Fruit fly (Drosophila melanogaster) whole organism, embryonic: ENCODE measurements around the gene TFAM.

ENCODE experiments used
- Atf-2 ChIP-seq: fragments of 200-800 bp; sonication (Bioruptor generic); optimal IDR thresholded peaks from 2 replicates; lab custom pipeline; 2016; ENCODE audit warnings: missing biosample characterization, missing genetic modification characterization
- B-H2 ChIP-seq: fragments of 200-800 bp; sonication (Bioruptor generic); optimal IDR thresholded peaks from 2 replicates; lab custom pipeline; 2018; ENCODE audit warnings: missing biosample characterization, mild to moderate bottlenecking, missing genetic modification characterization
- CG10565 ChIP-seq: fragments of 200-800 bp; sonication (Bioruptor generic); optimal IDR thresholded peaks from 3 replicates; lab custom pipeline; 2016; ENCODE audit warnings: missing biosample characterization, mild to moderate bottlenecking, missing genetic modification characterization
- CG12155 ChIP-seq: fragments of 200-800 bp; sonication (Bioruptor generic); optimal IDR thresholded peaks from 3 replicates; lab custom pipeline; 2016; ENCODE audit warnings: missing biosample characterization, missing genetic modification characterization
- CG12744 ChIP-seq: fragments of 200-800 bp; sonication (Bioruptor generic); optimal IDR thresholded peaks from 2 replicates; lab custom pipeline; 2016; ENCODE audit warnings: missing biosample characterization, missing genetic modification characterization
- CG16779 ChIP-seq: fragments of 200-800 bp; sonication (Bioruptor generic); IDR thresholded peaks from 2 replicates; pipeline ENCODE4 v1.3.6; 2022; ENCODE audit warnings: missing biosample characterization, missing genetic modification characterization
- CG16813 ChIP-seq: fragments of 200-800 bp; sonication (Bioruptor generic); IDR thresholded peaks from 3 replicates; pipeline ENCODE4 v1.3.6; 2022; ENCODE audit warnings: missing biosample characterization, missing genetic modification characterization; ENCODE audit not compliant: partially characterized antibody
- CG17328 ChIP-seq: fragments of 200-800 bp; sonication (Bioruptor generic); IDR thresholded peaks from 2 replicates; pipeline ENCODE4 v1.3.6; 2022; ENCODE audit warnings: missing biosample characterization, missing genetic modification characterization
- CG17829 ChIP-seq: fragments of 200-800 bp; optimal IDR thresholded peaks from 2 replicates; lab custom pipeline; 2019; ENCODE audit warnings: missing biosample characterization, mild to moderate bottlenecking, missing genetic modification characterization, moderate library complexity
- CG18764 ChIP-seq: fragments of 200-800 bp; sonication (Bioruptor generic); optimal IDR thresholded peaks from 3 replicates; lab custom pipeline; 2016; ENCODE audit warnings: missing biosample characterization, missing genetic modification characterization
- CG2116 ChIP-seq: fragments of 200-800 bp; sonication (Bioruptor generic); optimal IDR thresholded peaks from 3 replicates; lab custom pipeline; 2018; ENCODE audit warnings: missing biosample characterization, mild to moderate bottlenecking, missing genetic modification characterization
- CG2199 ChIP-seq: fragments of 200-800 bp; sonication (Bioruptor generic); IDR thresholded peaks from 3 replicates; pipeline ENCODE4 v1.3.6; 2022; ENCODE audit warnings: missing biosample characterization, missing genetic modification characterization
- CG33557 ChIP-seq: fragments of 200-800 bp; sonication (Bioruptor generic); optimal IDR thresholded peaks from 2 replicates; lab custom pipeline; 2019; ENCODE audit warnings: missing biosample characterization, mild to moderate bottlenecking, missing genetic modification characterization, moderate library complexity
- CG3726 ChIP-seq: fragments of 200-800 bp; sonication (Bioruptor generic); IDR thresholded peaks from 3 replicates; pipeline ENCODE4, ENCODE4 v1.3.6; 2022; ENCODE audit warnings: missing biosample characterization, missing genetic modification characterization
- CG4404 ChIP-seq: fragments of 200-800 bp; sonication (Bioruptor generic); IDR thresholded peaks from 2 replicates; pipeline ENCODE4 v1.3.6; 2022; ENCODE audit warnings: missing biosample characterization, missing genetic modification characterization
- CG4730 ChIP-seq: fragments of 200-800 bp; sonication (Bioruptor generic); IDR thresholded peaks from 2 replicates; pipeline ENCODE4 v1.3.6; 2022; ENCODE audit warnings: missing biosample characterization, missing genetic modification characterization
- CG4820 ChIP-seq: fragments of 200-800 bp; sonication (Bioruptor generic); optimal IDR thresholded peaks from 3 replicates; lab custom pipeline; 2016; ENCODE audit warnings: missing biosample characterization, missing genetic modification characterization
- CG7928 ChIP-seq: fragments of 200-800 bp; sonication (Bioruptor generic); optimal IDR thresholded peaks from 2 replicates; lab custom pipeline; 2017; ENCODE audit warnings: missing biosample characterization, mild to moderate bottlenecking, missing genetic modification characterization
- CG9932 ChIP-seq: fragments of 200-800 bp; sonication (Bioruptor generic); IDR thresholded peaks from 2 replicates; pipeline ENCODE4 v1.3.6; 2022; ENCODE audit warnings: missing biosample characterization, missing genetic modification characterization
- Doc2 ChIP-seq: fragments of 200-800 bp; sonication (Bioruptor generic); IDR thresholded peaks from 2 replicates; pipeline ENCODE4 v1.3.6; 2022; ENCODE audit warnings: missing biosample characterization, missing genetic modification characterization
- Dref ChIP-seq: fragments of 200-800 bp; sonication (Bioruptor generic); IDR thresholded peaks from 2 replicates; pipeline ENCODE4 v1.3.6; 2022; ENCODE audit warnings: missing biosample characterization, missing genetic modification characterization
- Eip74EF ChIP-seq, 2 experiments: fragments of 200-800 bp in 1 of 2; fragments of >200 bp in 1 of 2; sonication (Bioruptor generic) in 1 of 2; optimal IDR thresholded peaks; 2 replicates each; lab custom pipeline; 2017 to 2019; ENCODE audit warnings: missing biosample characterization in 2 of 2, missing genetic modification characterization in 2 of 2, mild to moderate bottlenecking in 1 of 2, moderate library complexity in 1 of 2
- HLH3B ChIP-seq: fragments of 200-800 bp; sonication (Bioruptor generic); IDR thresholded peaks from 2 replicates; pipeline ENCODE4 v1.3.6; 2022; ENCODE audit warnings: missing biosample characterization, missing genetic modification characterization
- Hr51 ChIP-seq, 2 experiments: fragments of 200-800 bp; sonication (Bioruptor generic); optimal IDR thresholded peaks; 2 replicates in 1 of 2; 3 replicates in 1 of 2; lab custom pipeline; 2016 to 2018; ENCODE audit warnings: missing biosample characterization in 2 of 2, missing genetic modification characterization in 2 of 2, mild to moderate bottlenecking in 1 of 2, moderate library complexity in 1 of 2
- Lhr ChIP-seq: fragments of 200-800 bp; sonication (Bioruptor generic); optimal IDR thresholded peaks from 3 replicates; lab custom pipeline; 2017; ENCODE audit warnings: mild to moderate bottlenecking, missing biosample characterization, missing genetic modification reagents, missing genetic modification characterization
- Mrtf ChIP-seq: fragments of 200-800 bp; sonication (Bioruptor generic); IDR thresholded peaks from 3 replicates; pipeline ENCODE4 v1.3.6; 2022; ENCODE audit warnings: missing biosample characterization, missing genetic modification characterization
- Myb ChIP-seq: fragments of 200-800 bp; sonication (Bioruptor generic); optimal IDR thresholded peaks from 2 replicates; lab custom pipeline; 2016; ENCODE audit warnings: missing biosample characterization, missing genetic modification characterization
- Side ChIP-seq: fragments of 200-800 bp; sonication (Bioruptor generic); optimal IDR thresholded peaks from 2 replicates; lab custom pipeline; 2016; ENCODE audit warnings: missing biosample characterization, missing genetic modification characterization
- Spps ChIP-seq: fragments of 200-800 bp; sonication (Bioruptor generic); optimal IDR thresholded peaks from 2 replicates; lab custom pipeline; 2018; ENCODE audit warnings: missing biosample characterization, mild to moderate bottlenecking, missing genetic modification characterization
- Sry-β ChIP-seq: fragments of 200-800 bp; sonication (Bioruptor generic); optimal IDR thresholded peaks from 2 replicates; lab custom pipeline; 2018; ENCODE audit warnings: missing biosample characterization, mild to moderate bottlenecking, missing genetic modification characterization, moderate library complexity
- Usf ChIP-seq: fragments of 200-800 bp; sonication (Bioruptor generic); optimal IDR thresholded peaks from 2 replicates; lab custom pipeline; 2017; ENCODE audit warnings: missing genotype, missing biosample characterization, missing genetic modification characterization
- Xrp1 ChIP-seq: fragments of 200-800 bp; sonication (Bioruptor generic); IDR thresholded peaks from 2 replicates; pipeline ENCODE4 v1.3.6; 2022; ENCODE audit warnings: missing biosample characterization, missing genetic modification characterization
- YL-1 ChIP-seq: fragments of 200-800 bp; sonication (Bioruptor generic); optimal IDR thresholded peaks from 3 replicates; lab custom pipeline; 2017; ENCODE audit warnings: missing biosample characterization, mild to moderate bottlenecking, missing genetic modification characterization
- ac ChIP-seq: fragments of 200-800 bp; sonication (Bioruptor generic); optimal IDR thresholded peaks from 3 replicates; lab custom pipeline; 2017; ENCODE audit warnings: missing biosample characterization, mild to moderate bottlenecking, missing genetic modification characterization
- ase ChIP-seq: fragments of 200-800 bp; sonication (Bioruptor generic); IDR thresholded peaks from 3 replicates; pipeline ENCODE4 v1.3.6; 2022; ENCODE audit warnings: missing biosample characterization, missing genetic modification characterization
- bowl ChIP-seq: fragments of 200-800 bp; sonication (Bioruptor generic); IDR thresholded peaks from 2 replicates; pipeline ENCODE4 v1.3.6; 2022; ENCODE audit warnings: missing biosample characterization, missing genetic modification characterization
- caup ChIP-seq: fragments of 200-800 bp; sonication (Bioruptor generic); optimal IDR thresholded peaks from 3 replicates; lab custom pipeline; 2017; ENCODE audit warnings: missing biosample characterization, mild to moderate bottlenecking, missing genetic modification characterization, moderate library complexity; ENCODE audit not compliant: severe bottlenecking
- grau ChIP-seq: fragments of 200-800 bp; optimal IDR thresholded peaks from 3 replicates; lab custom pipeline; 2019; ENCODE audit warnings: missing biosample characterization, mild to moderate bottlenecking, missing genetic modification characterization, moderate library complexity
- insv ChIP-seq, 2 experiments: fragments of 200-800 bp; sonication (Bioruptor generic); optimal IDR thresholded peaks; 3 replicates each; lab custom pipeline; 2016 to 2018; ENCODE audit warnings: missing biosample characterization in 2 of 2, missing genetic modification characterization in 2 of 2
- ken ChIP-seq: fragments of 200-800 bp; sonication (Bioruptor generic); IDR thresholded peaks from 3 replicates; pipeline ENCODE4 v1.3.6; 2022; ENCODE audit warnings: missing biosample characterization, missing genetic modification characterization
- maf-S ChIP-seq: fragments of 200-800 bp; sonication (Bioruptor generic); optimal IDR thresholded peaks from 2 replicates; lab custom pipeline; 2016; ENCODE audit warnings: missing biosample characterization, missing genetic modification characterization
- phol ChIP-seq: fragments of 200-800 bp; sonication (Bioruptor generic); optimal IDR thresholded peaks from 3 replicates; lab custom pipeline; 2018; ENCODE audit warnings: missing biosample characterization, mild to moderate bottlenecking, missing genetic modification characterization, moderate library complexity
- sc ChIP-seq, 3 experiments: fragments of >200 bp in 2 of 3; fragments of 200-800 bp in 1 of 3; sonication (Bioruptor generic) in 1 of 3; optimal IDR thresholded peaks; 2 replicates in 2 of 3; 3 replicates in 1 of 3; lab custom pipeline; 2017; ENCODE audit warnings: mild to moderate bottlenecking in 1 of 3, missing biosample characterization in 1 of 3, missing genetic modification characterization in 1 of 3, missing genetic modification reagents in 1 of 3
- scrt ChIP-seq: fragments of 200-800 bp; sonication (Bioruptor generic); optimal IDR thresholded peaks from 2 replicates; lab custom pipeline; 2018; ENCODE audit warnings: missing biosample characterization, mild to moderate bottlenecking, missing genetic modification characterization, moderate library complexity
- sd ChIP-seq: fragments of 200-800 bp; sonication (Bioruptor generic); optimal IDR thresholded peaks from 3 replicates; lab custom pipeline; 2018; ENCODE audit warnings: missing biosample characterization, mild to moderate bottlenecking, missing genetic modification characterization, moderate library complexity
- sens ChIP-seq: fragments of 200-800 bp; sonication (Bioruptor generic); peaks from one replicate; lab custom pipeline; 2016; ENCODE audit warnings: missing biosample characterization, missing genetic modification characterization
- sima ChIP-seq: fragments of 200-800 bp; sonication (Bioruptor generic); optimal IDR thresholded peaks from 2 replicates; lab custom pipeline; 2016; ENCODE audit warnings: missing biosample characterization, missing genetic modification characterization
- sisA ChIP-seq: fragments of 200-800 bp; sonication (Bioruptor generic); IDR thresholded peaks from 2 replicates; pipeline ENCODE4 v1.3.6; 2022; ENCODE audit warnings: missing biosample characterization, missing genetic modification characterization
- sug ChIP-seq: fragments of 200-800 bp; optimal IDR thresholded peaks from 2 replicates; lab custom pipeline; 2019; ENCODE audit warnings: missing biosample characterization, mild to moderate bottlenecking, missing genetic modification characterization, moderate library complexity
- usp ChIP-seq: fragments of >200 bp; optimal IDR thresholded peaks from 2 replicates; lab custom pipeline; 2017; ENCODE audit warnings: missing biosample characterization, missing genetic modification characterization

TFAM gene

dm6 chr3R:20579816-20580215 lies 3.0 kb upstream of the TFAM start, which contains the start of the genes EloB and Srp14 (continued):
- peak; percentile 68 for TF ChIP-seq CG33557 (GFP tag; lab: Kevin White, UChicago)
- peak; percentile 69 for TF ChIP-seq CG4820 (GFP tag; lab: Kevin White, UChicago)
- TF ChIP-seq Atf-2 (GFP tag; lab: Kevin White, UChicago): peak; percentile 47
- TF ChIP-seq CG12744 (GFP tag; lab: Kevin White, UChicago): peak; percentile 67
- TF ChIP-seq CG4730: peak; percentile 48; the same call in 1 of the 2 replicates
- peak; percentile 87 for TF ChIP-seq sug (tag; lab: Kevin White, UChicago)
- no peak for TF ChIP-seq sc (optimal IDR thresholded peaks at IDR 0.05; lab: Kevin White, UChicago)
- no peak for TF ChIP-seq sc (GFP tag; optimal IDR thresholded peaks at IDR 0.05; lab: Kevin White, UChicago)
- no peak for TF ChIP-seq Doc2 (GFP tag; lab: Robert Waterston, UW)
- TF ChIP-seq CG12155 (GFP tag; lab: Kevin White, UChicago): peak; percentile 77
- TF ChIP-seq CG4404 (GFP tag; lab: Robert Waterston, UW): peak; percentile 75
- peak; percentile 85 for TF ChIP-seq CG2116
- TF ChIP-seq CG7928 (GFP tag; lab: Kevin White, UChicago): peak; percentile 96
- TF ChIP-seq maf-S: peak; percentile 58
- 0 out of 3 replicates have a peak, but pooled peaks have one; percentile 13 for TF ChIP-seq CG3726 (GFP tag; lab: Robert Waterston, UW)
- TF ChIP-seq insv (GFP tag; optimal IDR thresholded peaks at IDR 0.05; lab: Kevin White, UChicago): peak in 1 of 2 experiments; percentile 52
- peak; percentile 65 for TF ChIP-seq CG18764 (GFP tag; lab: Kevin White, UChicago)
- TF ChIP-seq sima (GFP tag; lab: Kevin White, UChicago): peak; percentile 1
- peak; percentile 64; the same call in 2 of the 3 replicates for TF ChIP-seq Mrtf (GFP tag; lab: Robert Waterston, UW)
- peak; percentile 75 to 79 for TF ChIP-seq Hr51 (GFP tag; optimal IDR thresholded peaks at IDR 0.05; lab: Kevin White, UChicago)
- TF ChIP-seq CG16779 (GFP tag; lab: Robert Waterston, UW): 0 out of 2 replicates have a peak, but pooled peaks have one; percentile 6
- peak; percentile 18; the same call in 1 of the 2 replicates for TF ChIP-seq bowl (GFP tag; lab: Robert Waterston, UW)
- peak; percentile 90 for TF ChIP-seq B-H2 (GFP tag; lab: Kevin White, UChicago)
- TF ChIP-seq CG9932 (GFP tag; lab: Robert Waterston, UW): peak; percentile 95
- peak; percentile 71 for TF ChIP-seq scrt (GFP tag; lab: Kevin White, UChicago)
- TF ChIP-seq Sry-β (GFP tag; lab: Kevin White, UChicago): no peak
- TF ChIP-seq CG17328 (GFP tag; lab: Robert Waterston, UW): peak; percentile 80
- peak; percentile 95 for TF ChIP-seq Dref (GFP tag; lab: Robert Waterston, UW)
- TF ChIP-seq Side (GFP tag; lab: Kevin White, UChicago): peak; percentile 53
- TF ChIP-seq CG10565 (GFP tag; lab: Kevin White, UChicago): no peak
- no peak; the same call in 2 of the 3 replicates for TF ChIP-seq CG2199 (GFP tag; lab: Robert Waterston, UW)
- TF ChIP-seq Xrp1: peak; percentile 77; the same call in 1 of the 2 replicates
- peak; percentile 95 for TF ChIP-seq YL-1
- TF ChIP-seq usp (GFP tag; lab: Kevin White, UChicago): no peak
- TF ChIP-seq sens: peak; percentile 96
- peak; percentile 59; the same call in 1 of the 3 replicates for TF ChIP-seq ken (GFP tag; lab: Robert Waterston, UW)
- no peak for TF ChIP-seq sd (tag; lab: Kevin White, UChicago)
- TF ChIP-seq phol (tag; lab: Kevin White, UChicago): peak; percentile 88
- TF ChIP-seq Lhr (GFP tag; lab: Kevin White, UChicago): peak; percentile 77
- TF ChIP-seq Spps (tag; lab: Kevin White, UChicago): peak; percentile 63
- no peak for TF ChIP-seq ac (GFP tag; lab: Kevin White, UChicago)
- TF ChIP-seq CG16813 (GFP tag; lab: Robert Waterston, UW): peak; percentile 97
- peak; percentile 63 for TF ChIP-seq HLH3B (GFP tag; lab: Robert Waterston, UW)
- TF ChIP-seq caup (GFP tag; lab: Kevin White, UChicago): peak; percentile 75
- TF ChIP-seq ase: peak; percentile 64; the same call in 1 of the 3 replicates
- peak; percentile 84 for TF ChIP-seq grau (tag; lab: Kevin White, UChicago)
- peak; percentile 19 for TF ChIP-seq Usf (GFP tag; lab: Kevin White, UChicago)
- TF ChIP-seq Myb (GFP tag; lab: Kevin White, UChicago): peak; percentile 37
- no peak for TF ChIP-seq Eip74EF (GFP tag; optimal IDR thresholded peaks at IDR 0.05; lab: Kevin White, UChicago)
- peak; percentile 90 for TF ChIP-seq CG17829 (tag; lab: Kevin White, UChicago)
- peak; percentile 60 for TF ChIP-seq sisA (GFP tag; lab: Robert Waterston, UW)
